Fruit fly (Drosophila melanogaster) whole organism, embryonic: ENCODE results near the gene spel1.

Experiments
- CG10959 ChIP-seq: fragments of 200-800 bp; sonication (Bioruptor generic); IDR thresholded peaks from 2 replicates; pipeline ENCODE4 v1.3.6; 2022; ENCODE audit warnings: missing biosample characterization, missing genetic modification characterization
- CG11723 ChIP-seq: fragments of 200-800 bp; sonication (Bioruptor generic); optimal IDR thresholded peaks from 2 replicates; lab custom pipeline; 2017; ENCODE audit warnings: missing biosample characterization, mild to moderate bottlenecking, missing genetic modification characterization
- CG12071 ChIP-seq: fragments of 200-800 bp; sonication (Bioruptor generic); optimal IDR thresholded peaks from 3 replicates; lab custom pipeline; 2018; ENCODE audit warnings: missing biosample characterization, mild to moderate bottlenecking, missing genetic modification characterization
- CG12299 ChIP-seq: fragments of 200-800 bp; sonication (Bioruptor generic); optimal IDR thresholded peaks from 2 replicates; lab custom pipeline; 2018; ENCODE audit warnings: missing biosample characterization, mild to moderate bottlenecking, missing genetic modification characterization
- CG13123 ChIP-seq: fragments of 200-800 bp; sonication (Bioruptor generic); optimal IDR thresholded peaks from 2 replicates; lab custom pipeline; 2016; ENCODE audit warnings: missing biosample characterization, missing genetic modification characterization
- CG14014 ChIP-seq: fragments of 200-800 bp; sonication (Bioruptor generic); IDR thresholded peaks from 2 replicates; pipeline ENCODE4 v1.3.6; 2022; ENCODE audit warnings: missing biosample characterization, missing genetic modification characterization
- CG14441 ChIP-seq: fragments of 200-800 bp; sonication (Bioruptor generic); IDR thresholded peaks from 2 replicates; pipeline ENCODE4 v1.3.6; 2022; ENCODE audit warnings: missing biosample characterization, missing genetic modification characterization
- CG14667 ChIP-seq: fragments of 200-800 bp; sonication (Bioruptor generic); IDR thresholded peaks from 2 replicates; pipeline ENCODE4 v1.3.6; 2022; ENCODE audit warnings: missing biosample characterization, missing genetic modification characterization
- CG17385 ChIP-seq: fragments of 200-800 bp; sonication (Bioruptor generic); optimal IDR thresholded peaks from 3 replicates; lab custom pipeline; 2018; ENCODE audit warnings: missing biosample characterization, mild to moderate bottlenecking, missing genetic modification characterization
- CG2202 ChIP-seq: fragments of 200-800 bp; sonication (Bioruptor generic); optimal IDR thresholded peaks from 2 replicates; lab custom pipeline; 2018; ENCODE audit warnings: missing biosample characterization, mild to moderate bottlenecking, missing genetic modification characterization
- CG3281 ChIP-seq: fragments of 200-800 bp; sonication (Bioruptor generic); optimal IDR thresholded peaks from 3 replicates; lab custom pipeline; 2017; ENCODE audit warnings: missing biosample characterization, mild to moderate bottlenecking, missing genetic modification characterization
- CG34376 ChIP-seq: fragments of 200-800 bp; sonication (Bioruptor generic); optimal IDR thresholded peaks from 2 replicates; lab custom pipeline; 2018; ENCODE audit warnings: missing biosample characterization, mild to moderate bottlenecking, missing genetic modification characterization
- CG5953 ChIP-seq: fragments of 200-800 bp; sonication (Bioruptor generic); IDR thresholded peaks from 2 replicates; pipeline ENCODE4 v1.3.6; 2022; ENCODE audit warnings: missing biosample characterization, missing genetic modification characterization
- CG6654 ChIP-seq: fragments of 200-800 bp; sonication (Bioruptor generic); optimal IDR thresholded peaks from 2 replicates; lab custom pipeline; 2017; ENCODE audit warnings: missing biosample characterization, mild to moderate bottlenecking, missing genetic modification characterization
- CG6791 ChIP-seq: fragments of 200-800 bp; sonication (Bioruptor generic); IDR thresholded peaks from 3 replicates; pipeline ENCODE4 v1.3.6; 2022; ENCODE audit warnings: missing biosample characterization, missing genetic modification characterization; ENCODE audit not compliant: partially characterized antibody
- CG7271 ChIP-seq: fragments of 200-800 bp; sonication (Bioruptor generic); optimal IDR thresholded peaks from 2 replicates; lab custom pipeline; 2018; ENCODE audit warnings: missing biosample characterization, mild to moderate bottlenecking, missing genetic modification characterization, moderate library complexity
- CG7357 ChIP-seq: fragments of 200-800 bp; sonication (Bioruptor generic); IDR thresholded peaks from 3 replicates; pipeline ENCODE4 v1.3.6; 2022; ENCODE audit warnings: missing biosample characterization, missing genetic modification characterization
- CG9437 ChIP-seq: fragments of 200-800 bp; sonication (Bioruptor generic); optimal IDR thresholded peaks from 2 replicates; lab custom pipeline; 2018; ENCODE audit warnings: missing biosample characterization, mild to moderate bottlenecking, missing genetic modification characterization
- CTCF ChIP-seq: fragments of 200-800 bp; sonication (Bioruptor generic); optimal IDR thresholded peaks from 2 replicates; lab custom pipeline; 2017; ENCODE audit warnings: missing biosample characterization, mild to moderate bottlenecking, missing genetic modification characterization, moderate library complexity
- Dp ChIP-seq: fragments of 200-800 bp; sonication (Bioruptor generic); optimal IDR thresholded peaks from 2 replicates; lab custom pipeline; 2018; ENCODE audit warnings: missing biosample characterization, mild to moderate bottlenecking, missing genetic modification characterization, moderate library complexity
- H15 ChIP-seq: fragments of 200-800 bp; sonication (Bioruptor generic); IDR thresholded peaks from 3 replicates; pipeline ENCODE4 v1.3.6; 2022; ENCODE audit warnings: missing biosample characterization, missing genetic modification characterization
- HLHmδ ChIP-seq: fragments of 200-800 bp; sonication (Bioruptor generic); optimal IDR thresholded peaks from 2 replicates; lab custom pipeline; 2018; ENCODE audit warnings: missing biosample characterization, mild to moderate bottlenecking, missing genetic modification characterization, moderate library complexity
- Hand ChIP-seq: fragments of 200-800 bp; sonication (Bioruptor generic); optimal IDR thresholded peaks from 2 replicates; lab custom pipeline; 2017; ENCODE audit warnings: mild to moderate bottlenecking, missing biosample characterization, missing genetic modification reagents, missing genetic modification characterization
- Hey ChIP-seq: fragments of 200-800 bp; sonication (Bioruptor generic); optimal IDR thresholded peaks from 3 replicates; lab custom pipeline; 2018; ENCODE audit warnings: missing biosample characterization, mild to moderate bottlenecking, missing genetic modification characterization
- MBD-R2 ChIP-seq: fragments of 200-800 bp; sonication (Bioruptor generic); IDR thresholded peaks from 2 replicates; pipeline ENCODE4 v1.3.6; 2022; ENCODE audit warnings: missing biosample characterization, missing genetic modification characterization
- Max ChIP-seq: fragments of 200-800 bp; sonication (Bioruptor generic); optimal IDR thresholded peaks from 2 replicates; lab custom pipeline; 2016; ENCODE audit warnings: missing biosample characterization, mild to moderate bottlenecking, missing genetic modification characterization
- Oaz ChIP-seq: fragments of 200-800 bp; sonication (Bioruptor generic); IDR thresholded peaks from 2 replicates; pipeline ENCODE4 v1.3.6; 2022; ENCODE audit warnings: missing biosample characterization, missing genetic modification characterization
- PHDP ChIP-seq: fragments of 200-800 bp; sonication (Bioruptor generic); optimal IDR thresholded peaks from 3 replicates; lab custom pipeline; 2018; ENCODE audit warnings: missing biosample characterization, mild to moderate bottlenecking, missing genetic modification characterization, moderate library complexity
- Rx ChIP-seq: fragments of 200-800 bp; sonication (Bioruptor generic); IDR thresholded peaks from 2 replicates; pipeline ENCODE4 v1.3.6; 2022; ENCODE audit warnings: missing biosample characterization, missing genetic modification characterization
- Side ChIP-seq: fragments of 200-800 bp; sonication (Bioruptor generic); optimal IDR thresholded peaks from 2 replicates; lab custom pipeline; 2016; ENCODE audit warnings: missing biosample characterization, missing genetic modification characterization
- Sry-δ ChIP-seq: fragments of 200-800 bp; sonication (Bioruptor generic); optimal IDR thresholded peaks from 2 replicates; lab custom pipeline; 2016; ENCODE audit warnings: missing biosample characterization, missing genetic modification characterization
- Taf1 ChIP-seq: fragments of 200-800 bp; sonication (Bioruptor generic); IDR thresholded peaks from 2 replicates; pipeline ENCODE4 v1.3.6; 2022; ENCODE audit warnings: missing biosample characterization, missing genetic modification characterization
- ato ChIP-seq: fragments of 200-800 bp; sonication (Bioruptor generic); IDR thresholded peaks from 2 replicates; pipeline ENCODE4 v1.3.6; 2022; ENCODE audit warnings: missing biosample characterization, missing genetic modification characterization; ENCODE audit not compliant: partially characterized antibody
- bcd ChIP-seq: fragments of 200-800 bp; sonication (Bioruptor generic); optimal IDR thresholded peaks from 2 replicates; lab custom pipeline; 2017; ENCODE audit warnings: missing biosample characterization, mild to moderate bottlenecking, missing genetic modification characterization
- br ChIP-seq: fragments of >200 bp; optimal IDR thresholded peaks from 2 replicates; lab custom pipeline; 2017
- cas ChIP-seq: fragments of 200-800 bp; sonication (Bioruptor generic); IDR thresholded peaks from 2 replicates; pipeline ENCODE4 v1.3.6; 2022; ENCODE audit warnings: missing biosample characterization, missing genetic modification characterization
- chinmo ChIP-seq: fragments of 200-800 bp; sonication (Bioruptor generic); IDR thresholded peaks from 4 replicates; pipeline ENCODE4 v1.3.6; 2022; ENCODE audit warnings: missing biosample characterization, missing genetic modification characterization; ENCODE audit not compliant: partially characterized antibody
- dmrt11E ChIP-seq: fragments of 200-800 bp; sonication (Bioruptor generic); optimal IDR thresholded peaks from 3 replicates; lab custom pipeline; 2018; ENCODE audit warnings: missing biosample characterization, mild to moderate bottlenecking, missing genetic modification characterization, moderate library complexity
- ewg ChIP-seq: fragments of 200-800 bp; sonication (Bioruptor generic); optimal IDR thresholded peaks from 3 replicates; lab custom pipeline; 2017; ENCODE audit warnings: mild to moderate bottlenecking, missing biosample characterization, missing genetic modification reagents, missing genetic modification characterization
- exex ChIP-seq: fragments of 200-800 bp; sonication (Bioruptor generic); optimal IDR thresholded peaks from 4 replicates; lab custom pipeline; 2018; ENCODE audit warnings: missing biosample characterization, mild to moderate bottlenecking, missing genetic modification characterization, moderate library complexity
- fd3F ChIP-seq: fragments of 200-800 bp; sonication (Bioruptor generic); optimal IDR thresholded peaks from 2 replicates; lab custom pipeline; 2018; ENCODE audit warnings: missing biosample characterization, mild to moderate bottlenecking, missing genetic modification characterization, moderate library complexity
- fru ChIP-seq: fragments of >200 bp; optimal IDR thresholded peaks from 2 replicates; lab custom pipeline; 2017
- hb ChIP-seq: fragments of 200-800 bp; sonication (Bioruptor generic); IDR thresholded peaks from 3 replicates; pipeline ENCODE4 v1.3.6; 2022; ENCODE audit warnings: missing biosample characterization, missing genetic modification characterization; ENCODE audit not compliant: partially characterized antibody
- ind ChIP-seq: fragments of 200-800 bp; sonication (Bioruptor generic); optimal IDR thresholded peaks from 3 replicates; lab custom pipeline; 2016; ENCODE audit warnings: missing biosample characterization, missing genetic modification characterization
- pan ChIP-seq, 4 experiments: fragments of >200 bp in 3 of 4; fragments of 200-800 bp in 1 of 4; sonication (Bioruptor generic) in 1 of 4; optimal IDR thresholded peaks in 3 of 4; IDR thresholded peaks in 1 of 4; 2 replicates each; pipeline versions ENCODE4 v1.3.6 to Lab custom; 2017 to 2022; ENCODE audit warnings: missing biosample characterization in 2 of 4, missing genetic modification characterization in 2 of 4, mixed read lengths in 1 of 4
- pzg ChIP-seq: fragments of 200-800 bp; sonication (Bioruptor generic); optimal IDR thresholded peaks from 3 replicates; lab custom pipeline; 2018; ENCODE audit warnings: missing biosample characterization, mild to moderate bottlenecking, missing genetic modification characterization, moderate library complexity
- run ChIP-seq: fragments of 200-800 bp; sonication (Bioruptor generic); optimal IDR thresholded peaks from 3 replicates; lab custom pipeline; 2018; ENCODE audit warnings: missing biosample characterization, mild to moderate bottlenecking, missing genetic modification characterization
- sc ChIP-seq, 3 experiments: fragments of >200 bp in 2 of 3; fragments of 200-800 bp in 1 of 3; sonication (Bioruptor generic) in 1 of 3; optimal IDR thresholded peaks; 2 replicates in 2 of 3; 3 replicates in 1 of 3; lab custom pipeline; 2017; ENCODE audit warnings: mild to moderate bottlenecking in 1 of 3, missing biosample characterization in 1 of 3, missing genetic modification characterization in 1 of 3, missing genetic modification reagents in 1 of 3

The spel1 gene

dm6 chr2L:14355033-14355851 is 6.6 kb upstream of the spel1 start, which contains the start of gene Rab14 (continued):
- TF ChIP-seq MBD-R2 (GFP tag; lab: Robert Waterston, UW) = peak; percentile 87
- no peak for TF ChIP-seq fru (lab: Kevin White, UChicago)
- peak; percentile 59 for TF ChIP-seq Oaz (GFP tag; lab: Robert Waterston, UW)
- peak; percentile 95 for TF ChIP-seq pzg (GFP tag; lab: Kevin White, UChicago)
- peak; percentile 84 for TF ChIP-seq CG17385 (GFP tag; lab: Kevin White, UChicago)
- TF ChIP-seq CG6654 (GFP tag; lab: Kevin White, UChicago) = peak; percentile 35
- peak; percentile 89 for TF ChIP-seq CG6791 (GFP tag; lab: Robert Waterston, UW)
- peak; percentile 60; the same call in 2 of the 3 replicates for TF ChIP-seq CG7357 (GFP tag; lab: Robert Waterston, UW)
- TF ChIP-seq hb (GFP tag; lab: Robert Waterston, UW) = peak; percentile 80
- TF ChIP-seq H15 (GFP tag; lab: Robert Waterston, UW) = peak; percentile 58; the same call in 2 of the 3 replicates
- peak; percentile 74 for TF ChIP-seq fd3F (GFP tag; lab: Kevin White, UChicago)
- peak; percentile 72 for TF ChIP-seq CG14441 (GFP tag; lab: Robert Waterston, UW)
- peak; percentile 63 for TF ChIP-seq CG14667 (GFP tag; lab: Robert Waterston, UW)
- peak; percentile 75 for TF ChIP-seq CG12071 (GFP tag; lab: Kevin White, UChicago)
- peak; percentile 89 for TF ChIP-seq CG14014 (GFP tag; lab: Robert Waterston, UW)
- TF ChIP-seq ato (GFP tag; lab: Robert Waterston, UW) = peak; percentile 89
- TF ChIP-seq Max = peak; percentile 95
- peak; percentile 70 for TF ChIP-seq Hand (GFP tag; lab: Kevin White, UChicago)
- TF ChIP-seq CG3281 (GFP tag; lab: Kevin White, UChicago) = peak; percentile 84
- no peak for TF ChIP-seq br
- TF ChIP-seq Side (GFP tag; lab: Kevin White, UChicago) = peak; percentile 57
- peak; percentile 37 for TF ChIP-seq CG34376 (GFP tag; lab: Kevin White, UChicago)
- TF ChIP-seq ewg (GFP tag; lab: Kevin White, UChicago) = peak; percentile 68
- peak; percentile 85; the same call in 2 of the 4 replicates for TF ChIP-seq chinmo (GFP tag; lab: Robert Waterston, UW)
- TF ChIP-seq dmrt11E (tag; lab: Kevin White, UChicago) = peak; percentile 64
- TF ChIP-seq CG7271 = no peak
- TF ChIP-seq CG12299 (tag; lab: Kevin White, UChicago) = peak; percentile 78
- TF ChIP-seq CG2202 (tag; lab: Kevin White, UChicago) = peak; percentile 66
- peak; percentile 79 for TF ChIP-seq CG11723 (GFP tag; lab: Kevin White, UChicago)
- TF ChIP-seq Sry-δ (GFP tag; lab: Kevin White, UChicago) = peak; percentile 83
- TF ChIP-seq Dp (GFP tag; lab: Kevin White, UChicago) = peak; percentile 58
- peak; percentile 90 for TF ChIP-seq CTCF (GFP tag; lab: Kevin White, UChicago)
- TF ChIP-seq Rx (GFP tag; lab: Robert Waterston, UW) = peak; percentile 62; the same call in 1 of the 2 replicates
- no peak for TF ChIP-seq pan (optimal IDR thresholded peaks at IDR 0.05; lab: Kevin White, UChicago)
- peak in 1 of 2 experiments; percentile 86 for TF ChIP-seq pan (GFP tag; optimal IDR thresholded peaks at IDR 0.05 in 1 of 2, IDR thresholded peaks at IDR 0.05 in 1 of 2)
- peak; percentile 65 for TF ChIP-seq CG5953 (GFP tag; lab: Robert Waterston, UW)
- no peak for TF ChIP-seq sc (optimal IDR thresholded peaks at IDR 0.05; lab: Kevin White, UChicago)
- peak; percentile 67 for TF ChIP-seq sc (GFP tag; optimal IDR thresholded peaks at IDR 0.05; lab: Kevin White, UChicago)
- peak; percentile 48 for TF ChIP-seq Taf1 (GFP tag; lab: Robert Waterston, UW)
- TF ChIP-seq Hey (tag; lab: Kevin White, UChicago) = no peak
- peak; percentile 48 for TF ChIP-seq exex (tag; lab: Kevin White, UChicago)
- TF ChIP-seq HLHmδ (GFP tag; lab: Kevin White, UChicago) = no peak
- no peak for TF ChIP-seq CG13123 (GFP tag; lab: Kevin White, UChicago)
- TF ChIP-seq ind (GFP tag; lab: Kevin White, UChicago) = peak; percentile 70
- peak; percentile 89 for TF ChIP-seq PHDP (tag; lab: Kevin White, UChicago)
- peak; percentile 65 for TF ChIP-seq CG10959 (GFP tag; lab: Robert Waterston, UW)
- peak; percentile 76 for TF ChIP-seq CG9437 (GFP tag; lab: Kevin White, UChicago)
- peak; percentile 72 for TF ChIP-seq bcd (GFP tag; lab: Kevin White, UChicago)
- TF ChIP-seq cas = 0 out of 2 replicates have a peak, but pooled peaks have one; percentile 19
- peak; percentile 40 for TF ChIP-seq run (tag; lab: Kevin White, UChicago)
